Fruit fly (Drosophila melanogaster) whole organism, embryonic: Measurements from ENCODE around the gene CG5381.
A peak's percentile ranks its signal among the peaks of the same experiment; 100 is the strongest.

Experiments used
- ATbp ChIP-seq: fragments of 200-800 bp; sonication (Bioruptor generic); optimal IDR thresholded peaks from 2 replicates; lab custom pipeline; 2017; ENCODE audit warnings: missing biosample characterization, mild to moderate bottlenecking, missing genetic modification characterization, missing genetic modification reagents
- CG10654 ChIP-seq: fragments of 200-800 bp; sonication (Bioruptor generic); optimal IDR thresholded peaks from 2 replicates; lab custom pipeline; 2016; ENCODE audit warnings: missing biosample characterization, missing genetic modification characterization
- CG11085 ChIP-seq: fragments of 200-800 bp; sonication (Bioruptor generic); IDR thresholded peaks from 2 replicates; pipeline ENCODE4 v1.3.6; 2022; ENCODE audit warnings: missing biosample characterization, missing genetic modification characterization
- CG11456 ChIP-seq: fragments of 200-800 bp; sonication (Bioruptor generic); IDR thresholded peaks from 3 replicates; pipeline ENCODE4 v1.3.6; 2022; ENCODE audit warnings: missing biosample characterization, missing genetic modification characterization
- CG11696 ChIP-seq: fragments of 200-800 bp; sonication (Bioruptor generic); IDR thresholded peaks from 2 replicates; pipeline ENCODE4 v1.3.6; 2022; ENCODE audit warnings: missing biosample characterization, missing genetic modification characterization
- CG12391 ChIP-seq: fragments of 200-800 bp; sonication (Bioruptor generic); optimal IDR thresholded peaks from 3 replicates; lab custom pipeline; 2018; ENCODE audit warnings: missing biosample characterization, mild to moderate bottlenecking, missing genetic modification characterization, moderate library complexity
- CG13775 ChIP-seq: fragments of 200-800 bp; sonication (Bioruptor generic); optimal IDR thresholded peaks from 3 replicates; lab custom pipeline; 2017; ENCODE audit warnings: missing biosample characterization, mild to moderate bottlenecking, missing genetic modification characterization
- CG14710 ChIP-seq: fragments of 200-800 bp; sonication (Bioruptor generic); optimal IDR thresholded peaks from 3 replicates; lab custom pipeline; 2019; ENCODE audit warnings: missing biosample characterization, mild to moderate bottlenecking, missing genetic modification characterization, moderate library complexity
- CG14860 ChIP-seq: fragments of 200-800 bp; sonication (Bioruptor generic); IDR thresholded peaks from 3 replicates; pipeline ENCODE4 v1.3.6; 2022; ENCODE audit warnings: missing biosample characterization, missing genetic modification characterization; ENCODE audit not compliant: partially characterized antibody
- CG15269 ChIP-seq: fragments of 200-800 bp; sonication (Bioruptor generic); optimal IDR thresholded peaks from 2 replicates; lab custom pipeline; 2018; ENCODE audit warnings: missing biosample characterization, mild to moderate bottlenecking, missing genetic modification characterization, moderate library complexity
- CG15696 ChIP-seq: fragments of 200-800 bp; sonication (Bioruptor generic); optimal IDR thresholded peaks from 2 replicates; lab custom pipeline; 2019; ENCODE audit warnings: missing biosample characterization, mild to moderate bottlenecking, missing genetic modification characterization, moderate library complexity
- CG17912 ChIP-seq: fragments of 200-800 bp; sonication (Bioruptor generic); optimal IDR thresholded peaks from 2 replicates; lab custom pipeline; 2018; ENCODE audit warnings: missing biosample characterization, mild to moderate bottlenecking, missing genetic modification characterization
- CG2116 ChIP-seq: fragments of 200-800 bp; sonication (Bioruptor generic); optimal IDR thresholded peaks from 3 replicates; lab custom pipeline; 2018; ENCODE audit warnings: missing biosample characterization, mild to moderate bottlenecking, missing genetic modification characterization
- CG2202 ChIP-seq: fragments of 200-800 bp; sonication (Bioruptor generic); optimal IDR thresholded peaks from 2 replicates; lab custom pipeline; 2018; ENCODE audit warnings: missing biosample characterization, mild to moderate bottlenecking, missing genetic modification characterization
- CG30020 ChIP-seq: fragments of 200-800 bp; optimal IDR thresholded peaks from 2 replicates; lab custom pipeline; 2019; ENCODE audit warnings: missing biosample characterization, mild to moderate bottlenecking, missing genetic modification characterization, moderate library complexity
- CG3065 ChIP-seq: fragments of 200-800 bp; sonication (Bioruptor generic); optimal IDR thresholded peaks from 2 replicates; lab custom pipeline; 2016; ENCODE audit warnings: missing biosample characterization, missing genetic modification characterization
- CG32772 ChIP-seq: fragments of 200-800 bp; sonication (Bioruptor generic); IDR thresholded peaks from 2 replicates; pipeline ENCODE4 v1.3.6; 2022; ENCODE audit warnings: missing biosample characterization, missing genetic modification characterization
- CG34376 ChIP-seq: fragments of 200-800 bp; sonication (Bioruptor generic); optimal IDR thresholded peaks from 2 replicates; lab custom pipeline; 2018; ENCODE audit warnings: missing biosample characterization, mild to moderate bottlenecking, missing genetic modification characterization
- CG3995 ChIP-seq: fragments of 200-800 bp; sonication (Bioruptor generic); optimal IDR thresholded peaks from 3 replicates; lab custom pipeline; 2016; ENCODE audit warnings: missing biosample characterization, missing genetic modification characterization
- CG4617 ChIP-seq: fragments of 200-800 bp; sonication (Bioruptor generic); optimal IDR thresholded peaks from 3 replicates; lab custom pipeline; 2016; ENCODE audit warnings: missing biosample characterization, missing genetic modification characterization, borderline replicate concordance
- CG4854 ChIP-seq: fragments of 200-800 bp; sonication (Bioruptor generic); optimal IDR thresholded peaks from 2 replicates; lab custom pipeline; 2016; ENCODE audit warnings: missing biosample characterization, missing genetic modification characterization, inconsistent platforms
- CG7987 ChIP-seq: fragments of 200-800 bp; sonication (Bioruptor generic); optimal IDR thresholded peaks from 2 replicates; lab custom pipeline; 2018; ENCODE audit warnings: missing biosample characterization, mild to moderate bottlenecking, missing genetic modification characterization, moderate library complexity
- Fer2 ChIP-seq: fragments of 200-800 bp; sonication (Bioruptor generic); optimal IDR thresholded peaks from 2 replicates; lab custom pipeline; 2018; ENCODE audit warnings: missing biosample characterization, mild to moderate bottlenecking, missing genetic modification characterization, moderate library complexity
- Gug ChIP-seq: fragments of 200-800 bp; sonication (Bioruptor generic); IDR thresholded peaks from 4 replicates; pipeline ENCODE4 v1.3.6; 2022; ENCODE audit warnings: missing biosample characterization, missing genetic modification characterization
- Hey ChIP-seq: fragments of 200-800 bp; sonication (Bioruptor generic); optimal IDR thresholded peaks from 3 replicates; lab custom pipeline; 2018; ENCODE audit warnings: missing biosample characterization, mild to moderate bottlenecking, missing genetic modification characterization
- Hmr ChIP-seq: fragments of 200-800 bp; sonication (Bioruptor generic); optimal IDR thresholded peaks from 3 replicates; lab custom pipeline; 2017; ENCODE audit warnings: mild to moderate bottlenecking, missing biosample characterization, missing genetic modification reagents, missing genetic modification characterization
- Meics ChIP-seq: fragments of 200-800 bp; sonication (Bioruptor generic); optimal IDR thresholded peaks from 2 replicates; lab custom pipeline; 2017; ENCODE audit warnings: missing biosample characterization, mild to moderate bottlenecking, missing genetic modification characterization
- Myb ChIP-seq: fragments of 200-800 bp; sonication (Bioruptor generic); optimal IDR thresholded peaks from 2 replicates; lab custom pipeline; 2016; ENCODE audit warnings: missing biosample characterization, missing genetic modification characterization
- NC2α ChIP-seq: fragments of 200-800 bp; sonication (Bioruptor generic); optimal IDR thresholded peaks from 2 replicates; lab custom pipeline; 2016; ENCODE audit warnings: missing biosample characterization, missing genetic modification characterization
- Nf-YB ChIP-seq: fragments of 200-800 bp; sonication (Bioruptor generic); optimal IDR thresholded peaks from 3 replicates; lab custom pipeline; 2019; ENCODE audit warnings: missing biosample characterization, mild to moderate bottlenecking, missing genetic modification characterization, moderate library complexity
- Nf-YC ChIP-seq: fragments of 200-800 bp; optimal IDR thresholded peaks from 3 replicates; lab custom pipeline; 2019; ENCODE audit warnings: missing biosample characterization, mild to moderate bottlenecking, missing genetic modification characterization, moderate library complexity
- abd-A ChIP-seq: fragments of 200-800 bp; sonication (Bioruptor generic); optimal IDR thresholded peaks from 3 replicates; lab custom pipeline; 2019; ENCODE audit warnings: missing biosample characterization, mild to moderate bottlenecking, missing genetic modification characterization, moderate library complexity
- ato ChIP-seq: fragments of 200-800 bp; sonication (Bioruptor generic); IDR thresholded peaks from 2 replicates; pipeline ENCODE4 v1.3.6; 2022; ENCODE audit warnings: missing biosample characterization, missing genetic modification characterization; ENCODE audit not compliant: partially characterized antibody
- dimm ChIP-seq: fragments of 200-800 bp; sonication (Bioruptor generic); IDR thresholded peaks from 2 replicates; pipeline ENCODE4 v1.3.6; 2022; ENCODE audit warnings: missing biosample characterization, missing genetic modification characterization
- disco-r ChIP-seq: fragments of 200-800 bp; sonication (Bioruptor generic); optimal IDR thresholded peaks from 2 replicates; lab custom pipeline; 2016; ENCODE audit warnings: missing biosample characterization, missing genetic modification characterization
- gcm ChIP-seq: fragments of 200-800 bp; sonication (Bioruptor generic); optimal IDR thresholded peaks from 2 replicates; lab custom pipeline; 2019; ENCODE audit warnings: missing biosample characterization, mild to moderate bottlenecking, missing genetic modification characterization, moderate library complexity
- hbn ChIP-seq: fragments of 200-800 bp; sonication (Bioruptor generic); IDR thresholded peaks from 2 replicates; pipeline ENCODE4 v1.3.6; 2022; ENCODE audit warnings: missing biosample characterization, missing genetic modification characterization; ENCODE audit not compliant: partially characterized antibody
- her ChIP-seq: fragments of 200-800 bp; sonication (Bioruptor generic); optimal IDR thresholded peaks from 2 replicates; lab custom pipeline; 2016; ENCODE audit warnings: missing biosample characterization, missing genetic modification characterization
- lab ChIP-seq: fragments of 200-800 bp; sonication (Bioruptor generic); optimal IDR thresholded peaks from 3 replicates; lab custom pipeline; 2017; ENCODE audit warnings: missing biosample characterization, missing genetic modification characterization, mild to moderate bottlenecking, moderate library complexity, missing genetic modification reagents
- oc ChIP-seq: fragments of 200-800 bp; sonication (Bioruptor generic); optimal IDR thresholded peaks from 2 replicates; lab custom pipeline; 2018; ENCODE audit warnings: missing biosample characterization, mild to moderate bottlenecking, missing genetic modification characterization, moderate library complexity
- otp ChIP-seq: fragments of 200-800 bp; sonication (Bioruptor generic); IDR thresholded peaks from 3 replicates; pipeline ENCODE4, ENCODE4 v1.3.6; 2022; ENCODE audit warnings: missing biosample characterization, missing genetic modification characterization
- pfk ChIP-seq: fragments of 200-800 bp; sonication (Bioruptor generic); optimal IDR thresholded peaks from 2 replicates; lab custom pipeline; 2018; ENCODE audit warnings: missing biosample characterization, mild to moderate bottlenecking, missing genetic modification characterization, moderate library complexity
- repo ChIP-seq: fragments of 200-800 bp; sonication (Bioruptor generic); optimal IDR thresholded peaks from 2 replicates; lab custom pipeline; 2016; ENCODE audit warnings: missing biosample characterization, missing genetic modification characterization
- sc ChIP-seq, 3 experiments: fragments of >200 bp in 2 of 3; fragments of 200-800 bp in 1 of 3; sonication (Bioruptor generic) in 1 of 3; optimal IDR thresholded peaks; 2 replicates in 2 of 3; 3 replicates in 1 of 3; lab custom pipeline; 2017; ENCODE audit warnings: mild to moderate bottlenecking in 1 of 3, missing biosample characterization in 1 of 3, missing genetic modification characterization in 1 of 3, missing genetic modification reagents in 1 of 3
- scrt ChIP-seq: fragments of 200-800 bp; sonication (Bioruptor generic); optimal IDR thresholded peaks from 2 replicates; lab custom pipeline; 2018; ENCODE audit warnings: missing biosample characterization, mild to moderate bottlenecking, missing genetic modification characterization, moderate library complexity
- stc ChIP-seq: fragments of 200-800 bp; sonication (Bioruptor generic); IDR thresholded peaks from 2 replicates; pipeline ENCODE4 v1.3.6; 2022; ENCODE audit warnings: missing biosample characterization, missing genetic modification characterization
- stwl ChIP-seq: fragments of 200-800 bp; sonication (Bioruptor generic); optimal IDR thresholded peaks from 3 replicates; lab custom pipeline; 2018; ENCODE audit warnings: missing biosample characterization, mild to moderate bottlenecking, missing genetic modification characterization, moderate library complexity
- unpg ChIP-seq: fragments of 200-800 bp; sonication (Bioruptor generic); optimal IDR thresholded peaks from 3 replicates; lab custom pipeline; 2018; ENCODE audit warnings: missing biosample characterization, mild to moderate bottlenecking, missing genetic modification characterization, moderate library complexity
- vnd ChIP-seq: fragments of 200-800 bp; sonication (Bioruptor generic); IDR thresholded peaks from 3 replicates; pipeline ENCODE4 v1.3.6; 2022; ENCODE audit warnings: missing biosample characterization, missing genetic modification characterization; ENCODE audit not compliant: partially characterized antibody

The CG5381 gene

dm6 chr2L:10339212-10339721 is 16.4 kb upstream of the CG5381 start, which contains the start of gene SamDC (continued):
- no peak for TF ChIP-seq gcm (GFP tag; lab: Kevin White, UChicago)
- TF ChIP-seq pfk (GFP tag; lab: Kevin White, UChicago): peak; percentile 61
- peak; percentile 26 for TF ChIP-seq NC2α
- TF ChIP-seq CG3995 (GFP tag; lab: Kevin White, UChicago): peak; percentile 8
- peak; percentile 79 for TF ChIP-seq ato (GFP tag; lab: Robert Waterston, UW)
- TF ChIP-seq CG15696: peak; percentile 23
- TF ChIP-seq CG15269: peak; percentile 72
- TF ChIP-seq stc (GFP tag; lab: Robert Waterston, UW): peak; percentile 64; the same call in 1 of the 2 replicates
- TF ChIP-seq CG12391 (tag; lab: Kevin White, UChicago): peak; percentile 71
- peak; percentile 46 for TF ChIP-seq scrt (GFP tag; lab: Kevin White, UChicago)
- TF ChIP-seq otp (GFP tag; lab: Robert Waterston, UW): no peak
- no peak for TF ChIP-seq sc (optimal IDR thresholded peaks at IDR 0.05; lab: Kevin White, UChicago)
- no peak for TF ChIP-seq sc (GFP tag; optimal IDR thresholded peaks at IDR 0.05; lab: Kevin White, UChicago)
- TF ChIP-seq CG13775 (GFP tag; lab: Kevin White, UChicago): peak; percentile 45
- peak; percentile 90 for TF ChIP-seq CG11696 (GFP tag; lab: Robert Waterston, UW)
- TF ChIP-seq Gug (GFP tag; lab: Robert Waterston, UW): no peak
- TF ChIP-seq Myb (GFP tag; lab: Kevin White, UChicago): peak; percentile 5
- TF ChIP-seq CG4617 (GFP tag; lab: Kevin White, UChicago): peak; percentile 42
- peak; percentile 71 for TF ChIP-seq CG34376 (GFP tag; lab: Kevin White, UChicago)
- peak; percentile 75 for TF ChIP-seq Hmr (GFP tag; lab: Kevin White, UChicago)
- peak; percentile 60 for TF ChIP-seq CG2116 (GFP tag; lab: Kevin White, UChicago)
- TF ChIP-seq disco-r (GFP tag; lab: Kevin White, UChicago): no peak
- no peak for TF ChIP-seq CG4854 (GFP tag; lab: Kevin White, UChicago)
- no peak for TF ChIP-seq CG11085 (GFP tag; lab: Robert Waterston, UW)
- no peak for TF ChIP-seq CG32772 (GFP tag; lab: Robert Waterston, UW)
- TF ChIP-seq CG30020 (tag; lab: Kevin White, UChicago): peak; percentile 97
- TF ChIP-seq CG11456 (GFP tag; lab: Robert Waterston, UW): no peak
- no peak for TF ChIP-seq CG17912 (GFP tag; lab: Kevin White, UChicago)
- no peak for TF ChIP-seq CG2202 (tag; lab: Kevin White, UChicago)
- TF ChIP-seq unpg: peak; percentile 57
- peak; percentile 39 for TF ChIP-seq her (GFP tag; lab: Kevin White, UChicago)
- TF ChIP-seq hbn (GFP tag; lab: Robert Waterston, UW): peak; percentile 54
- TF ChIP-seq stwl: peak; percentile 78
- TF ChIP-seq CG7987 (GFP tag; lab: Kevin White, UChicago): peak; percentile 21
- peak; percentile 25 for TF ChIP-seq Meics
- no peak for TF ChIP-seq CG3065 (GFP tag; lab: Kevin White, UChicago)
- TF ChIP-seq Fer2 (tag; lab: Kevin White, UChicago): no peak
- TF ChIP-seq CG10654: peak; percentile 14
- TF ChIP-seq CG14710 (tag; lab: Kevin White, UChicago): peak; percentile 47
- TF ChIP-seq oc: no peak
- peak; percentile 4 for TF ChIP-seq Nf-YB (GFP tag; lab: Kevin White, UChicago)
- no peak for TF ChIP-seq repo (GFP tag; lab: Kevin White, UChicago)
- no peak for TF ChIP-seq dimm (GFP tag; lab: Robert Waterston, UW)
- no peak for TF ChIP-seq abd-A
- TF ChIP-seq Hey (tag; lab: Kevin White, UChicago): no peak
- TF ChIP-seq ATbp (GFP tag; lab: Kevin White, UChicago): no peak
- no peak for TF ChIP-seq Nf-YC (tag; lab: Kevin White, UChicago)
- peak; percentile 59; the same call in 2 of the 3 replicates for TF ChIP-seq vnd (GFP tag; lab: Robert Waterston, UW)
- TF ChIP-seq CG14860 (GFP tag; lab: Robert Waterston, UW): peak; percentile 61
- no peak for TF ChIP-seq lab (GFP tag; lab: Kevin White, UChicago)
